Worm (Caenorhabditis elegans): Measurements from ENCODE around the gene vps-24.

DNA sequence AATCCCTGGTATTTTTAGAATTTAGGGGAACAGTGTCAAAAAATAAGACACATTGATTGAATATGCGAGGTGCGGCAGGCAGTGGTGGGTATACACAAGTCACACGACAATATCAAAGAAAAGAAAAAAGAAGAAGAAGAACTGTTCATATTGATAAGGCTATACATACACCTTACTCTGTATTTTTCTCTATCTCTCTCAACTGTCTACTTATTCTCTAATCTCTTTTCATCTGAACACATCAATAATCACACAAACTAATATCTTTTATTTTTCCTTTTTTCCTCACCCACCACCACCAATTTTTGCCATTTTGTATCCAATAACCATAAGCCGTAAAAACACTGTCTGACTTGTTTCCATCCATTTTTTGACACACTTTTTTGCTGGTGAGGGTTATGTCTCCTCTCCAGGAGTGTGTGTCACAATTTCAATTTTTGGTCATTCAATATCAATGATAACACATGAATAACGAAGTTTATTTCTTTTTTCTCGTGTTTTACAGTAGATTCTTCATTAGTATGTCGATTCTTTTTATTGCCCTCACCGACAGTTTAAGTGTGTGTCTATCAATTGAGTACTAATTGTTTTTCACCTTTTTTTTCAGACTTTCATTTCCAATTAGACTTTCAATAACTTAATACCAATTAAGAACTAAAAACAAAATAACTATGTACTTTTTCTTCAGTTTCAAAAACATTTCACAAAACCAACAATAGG lies 25.8 kb downstream of the vps-24 start:
- TF ChIP-seq nhr-11 (tag; optimal IDR thresholded peaks at IDR 0.05): no peak
- TF ChIP-seq zip-11 (GFP tag; IDR thresholded peaks at IDR 0.05): no peak
- TF ChIP-seq madf-5 (GFP tag; IDR thresholded peaks at IDR 0.05): no peak
- no peak for TF ChIP-seq fkh-10 (GFP tag; optimal IDR thresholded peaks at IDR 0.05)
